Fruit fly (Drosophila melanogaster): ENCODE results near the gene eIF4EHP.
A peak's percentile ranks its signal among the peaks of the same experiment; 100 is the strongest.

Gene eIF4EHP

dm6 chr3R:24100717-24101116 is 8.0 kb downstream of the eIF4EHP start (continued):
- no peak for TF ChIP-seq pan (optimal IDR thresholded peaks at IDR 0.05)
- peak in 1 of 2 experiments; percentile 27 for TF ChIP-seq pan (GFP tag; optimal IDR thresholded peaks at IDR 0.05 in 1 of 2, IDR thresholded peaks at IDR 0.05 in 1 of 2)
- no peak for TF ChIP-seq gfzf (GFP tag; optimal IDR thresholded peaks at IDR 0.05)
- no peak for TF ChIP-seq gcm (GFP tag; optimal IDR thresholded peaks at IDR 0.05)
- TF ChIP-seq Pdp1 (GFP tag; optimal IDR thresholded peaks at IDR 0.05) = peak in 1 of 2 experiments; percentile 8
- peak; percentile 37 for TF ChIP-seq Sox102F (GFP tag; optimal IDR thresholded peaks at IDR 0.05)
- TF ChIP-seq gro (GFP tag; optimal IDR thresholded peaks at IDR 0.05) = peak; percentile 52
- TF ChIP-seq CG9932 (GFP tag; IDR thresholded peaks at IDR 0.05) = peak; percentile 71
- TF ChIP-seq slbo (GFP tag; IDR thresholded peaks at IDR 0.05) = peak; percentile 71
- peak; percentile 55; the same call in 2 of the 3 replicates for TF ChIP-seq dysf (GFP tag; IDR thresholded peaks at IDR 0.05)
- peak; percentile 15; the same call in 1 of the 2 replicates for TF ChIP-seq al (GFP tag; IDR thresholded peaks at IDR 0.05)
- no peak for TF ChIP-seq CG11093 (GFP tag; IDR thresholded peaks at IDR 0.05)
- TF ChIP-seq dan (GFP tag; IDR thresholded peaks at IDR 0.05) = no peak
- no peak for TF ChIP-seq CG11560 (tag; IDR thresholded peaks at IDR 0.05)
- peak; percentile 42 for TF ChIP-seq CG7839 (tag; optimal IDR thresholded peaks at IDR 0.05)
- TF ChIP-seq H2.0 (GFP tag; IDR thresholded peaks at IDR 0.05) = 0 out of 2 replicates have a peak, but pooled peaks have one; percentile 9
- no peak for TF ChIP-seq Sin3A (optimal IDR thresholded peaks at IDR 0.05)
- TF ChIP-seq CG8290 (GFP tag; optimal IDR thresholded peaks at IDR 0.05) = no peak
- peak in 1 of 2 experiments; percentile 2 for TF ChIP-seq CG8290 (tag; optimal IDR thresholded peaks at IDR 0.05)
- no peak for TF ChIP-seq jigr1 (GFP tag; IDR thresholded peaks at IDR 0.05)
- no peak for TF ChIP-seq Ravus (GFP tag; IDR thresholded peaks at IDR 0.05)
- TF ChIP-seq pho (GFP tag; optimal IDR thresholded peaks at IDR 0.05) = peak; percentile 25
- TF ChIP-seq CG7786 (GFP tag; optimal IDR thresholded peaks at IDR 0.05) = peak; percentile 12
- peak; percentile 2 for TF ChIP-seq Blimp-1 (GFP tag; optimal IDR thresholded peaks at IDR 0.05)
- peak; percentile 42 for TF ChIP-seq lab (GFP tag; optimal IDR thresholded peaks at IDR 0.05)
- peak; percentile 34 for TF ChIP-seq CG2712 (tag; optimal IDR thresholded peaks at IDR 0.05)
- 0 out of 2 replicates have a peak, but pooled peaks have one; percentile 31 for TF ChIP-seq sob (GFP tag; IDR thresholded peaks at IDR 0.05)
- TF ChIP-seq CG6791 (GFP tag; IDR thresholded peaks at IDR 0.05; ENCODE audit: partially characterized antibody) = no peak
- TF ChIP-seq bsh (GFP tag; optimal IDR thresholded peaks at IDR 0.05) = peak in 1 of 2 experiments; percentile 14
- TF ChIP-seq CG6765 (GFP tag; optimal IDR thresholded peaks at IDR 0.05) = no peak
- TF ChIP-seq otp (GFP tag; IDR thresholded peaks at IDR 0.05) = 0 out of 3 replicates have a peak, but pooled peaks have one; percentile 36
- no peak for TF ChIP-seq ara (GFP tag; IDR thresholded peaks at IDR 0.05)
- no peak for TF ChIP-seq CG3163 (GFP tag; optimal IDR thresholded peaks at IDR 0.05)
- no peak for TF ChIP-seq insv (GFP tag; optimal IDR thresholded peaks at IDR 0.05)
- peak; percentile 60 for TF ChIP-seq Rfx (GFP tag; IDR thresholded peaks at IDR 0.05)
- TF ChIP-seq CG8944 (GFP tag; optimal IDR thresholded peaks at IDR 0.05) = no peak
- 0 out of 3 replicates have a peak, but pooled peaks have one; percentile 21 for TF ChIP-seq CG17361 (GFP tag; IDR thresholded peaks at IDR 0.05)
- peak; percentile 34 for TF ChIP-seq grau (tag; optimal IDR thresholded peaks at IDR 0.05)
- TF ChIP-seq CG10654 (GFP tag; optimal IDR thresholded peaks at IDR 0.05) = no peak
- peak; percentile 28; the same call in 1 of the 4 replicates for TF ChIP-seq Gug (GFP tag; IDR thresholded peaks at IDR 0.05)
- TF ChIP-seq Fer3 (tag; optimal IDR thresholded peaks at IDR 0.05) = peak; percentile 3
- TF ChIP-seq Drgx (GFP tag; IDR thresholded peaks at IDR 0.05) = no peak
- TF ChIP-seq CG7963 (GFP tag; IDR thresholded peaks at IDR 0.05; ENCODE audit: partially characterized antibody) = no peak
- 0 out of 2 replicates have a peak, but pooled peaks have one; percentile 12 for TF ChIP-seq CG14014 (GFP tag; IDR thresholded peaks at IDR 0.05)
- TF ChIP-seq Ada2b (GFP tag; IDR thresholded peaks at IDR 0.05) = peak; percentile 53
- TF ChIP-seq so (GFP tag; IDR thresholded peaks at IDR 0.05) = 0 out of 3 replicates have a peak, but pooled peaks have one; percentile 37
- peak; percentile 24 for TF ChIP-seq sug (tag; optimal IDR thresholded peaks at IDR 0.05)
- no peak for TF ChIP-seq crc (GFP tag; optimal IDR thresholded peaks at IDR 0.05)
- peak; percentile 56 for TF ChIP-seq CG2120 (GFP tag; optimal IDR thresholded peaks at IDR 0.05)
- TF ChIP-seq Hr51 (GFP tag; optimal IDR thresholded peaks at IDR 0.05) = peak in 1 of 2 experiments; percentile 32
- TF ChIP-seq dmrt99B (tag; optimal IDR thresholded peaks at IDR 0.05) = peak; percentile 49
